Worm (Caenorhabditis elegans): ENCODE measurements around the gene btb-12.

ce11 chrII:1679081-1679480 lies 24.1 kb downstream of the btb-12 start, which contains the start of gene irld-36:
- TF ChIP-seq blmp-1 (tag; optimal IDR thresholded peaks at IDR 0.05; ENCODE audit: insufficient read depth) (no peak), nhr-237 (tag; optimal IDR thresholded peaks at IDR 0.05) (no peak), lin-13 (GFP tag; optimal IDR thresholded peaks at IDR 0.05) (no peak)
